Fruit fly (Drosophila melanogaster): ENCODE results near the gene Myo95E.

dm6 chr3R:24139646-24140130, 21.6 kb downstream of the Myo95E start:
- TF ChIP-seq CTCF (optimal IDR thresholded peaks at IDR 0.05) (no peak), CG8478 (optimal IDR thresholded peaks at IDR 0.05) (no peak)
